Fruit fly (Drosophila melanogaster): Measurements from ENCODE around the gene yem.

The yem gene

dm6 chr3R:29068430-29069207, 54.1 kb downstream of the yem start (continued):
- TF ChIP-seq dmrt11E (tag; optimal IDR thresholded peaks at IDR 0.05) (peak; percentile 24), Pdp1 (GFP tag; optimal IDR thresholded peaks at IDR 0.05) (peak in 1 of 2 experiments; percentile 31), dysf (GFP tag; IDR thresholded peaks at IDR 0.05) (peak; percentile 57), E2f1 (GFP tag; IDR thresholded peaks at IDR 0.05) (0 out of 2 replicates have a peak, but pooled peaks have one; percentile 17), CG10209 (GFP tag; optimal IDR thresholded peaks at IDR 0.05) (peak; percentile 32), CG17359 (tag; optimal IDR thresholded peaks at IDR 0.05) (peak; percentile 32), lbe (GFP tag; optimal IDR thresholded peaks at IDR 0.05) (no peak), grau (tag; optimal IDR thresholded peaks at IDR 0.05) (peak; percentile 49), CG7271 (tag; optimal IDR thresholded peaks at IDR 0.05) (no peak), CG4730 (GFP tag; IDR thresholded peaks at IDR 0.05) (peak; percentile 45; the same call in 1 of the 2 replicates), Ptx1 (GFP tag; IDR thresholded peaks at IDR 0.05) (0 out of 2 replicates have a peak, but pooled peaks have one; percentile 38), Fer1 (GFP tag; optimal IDR thresholded peaks at IDR 0.05) (peak; percentile 52), gce (GFP tag; IDR thresholded peaks at IDR 0.05) (0 out of 3 replicates have a peak, but pooled peaks have one; percentile 31), CG3847 (GFP tag; IDR thresholded peaks at IDR 0.05) (0 out of 2 replicates have a peak, but pooled peaks have one; percentile 13), Fer3 (tag; optimal IDR thresholded peaks at IDR 0.05) (peak; percentile 49), CG8924 (tag; optimal IDR thresholded peaks at IDR 0.05) (peak; percentile 28), CG17612 (GFP tag; IDR thresholded peaks at IDR 0.05) (no peak), sob (GFP tag; IDR thresholded peaks at IDR 0.05) (peak; percentile 49), dan (GFP tag; IDR thresholded peaks at IDR 0.05) (no peak), slou (GFP tag; optimal IDR thresholded peaks at IDR 0.05) (no peak), scrt (GFP tag; optimal IDR thresholded peaks at IDR 0.05) (peak; percentile 22), schlank (tag; optimal IDR thresholded peaks at IDR 0.05) (peak; percentile 38), CG32772 (GFP tag; IDR thresholded peaks at IDR 0.05) (peak; percentile 43), CG10565 (GFP tag; optimal IDR thresholded peaks at IDR 0.05) (no peak), CG6813 (GFP tag; optimal IDR thresholded peaks at IDR 0.05) (peak; percentile 38), gro (GFP tag; optimal IDR thresholded peaks at IDR 0.05) (peak; percentile 28), ems (GFP tag; optimal IDR thresholded peaks at IDR 0.05) (no peak), CG16815 (GFP tag; optimal IDR thresholded peaks at IDR 0.05) (no peak), onecut (GFP tag; IDR thresholded peaks at IDR 0.05) (peak; percentile 53), Myb (GFP tag; optimal IDR thresholded peaks at IDR 0.05) (peak; percentile 29), Bgb (GFP tag; IDR thresholded peaks at IDR 0.05; ENCODE audit: partially characterized antibody) (no peak), CG12071 (GFP tag; optimal IDR thresholded peaks at IDR 0.05) (peak; percentile 31), CG8281 (tag; optimal IDR thresholded peaks at IDR 0.05) (peak; percentile 17), CoRest (tag; optimal IDR thresholded peaks at IDR 0.05) (peak; percentile 40), ATbp (GFP tag; optimal IDR thresholded peaks at IDR 0.05) (peak; percentile 38), CG10462 (GFP tag; optimal IDR thresholded peaks at IDR 0.05) (no peak), tx (GFP tag; optimal IDR thresholded peaks at IDR 0.05) (peak; percentile 29), D (optimal IDR thresholded peaks at IDR 0.05) (no peak), D (GFP tag; optimal IDR thresholded peaks at IDR 0.05) (no peak), Fer2 (tag; optimal IDR thresholded peaks at IDR 0.05) (no peak), prd (optimal IDR thresholded peaks at IDR 0.05) (no peak), prd (GFP tag; IDR thresholded peaks at IDR 0.05) (peak; percentile 48; the same call in 1 of the 3 replicates), CG12104 (GFP tag; optimal IDR thresholded peaks at IDR 0.05) (no peak), CG10654 (GFP tag; optimal IDR thresholded peaks at IDR 0.05) (peak; percentile 15), shn (GFP tag; optimal IDR thresholded peaks at IDR 0.05) (no peak), CG1832 (GFP tag; optimal IDR thresholded peaks at IDR 0.05) (no peak), CG2678 (tag; optimal IDR thresholded peaks at IDR 0.05) (peak; percentile 71), TFAM (GFP tag; optimal IDR thresholded peaks at IDR 0.05) (no peak), p53 (GFP tag; optimal IDR thresholded peaks at IDR 0.05) (no peak)

All from whole organism, embryonic.